Fruit fly (Drosophila melanogaster): ENCODE measurements around the gene CG5567.

The CG5567 gene

dm6 chr3L:17846982-17847355 is 3.6 kb upstream of the CG5567 start (continued):
- TF ChIP-seq CG16779 (GFP tag; IDR thresholded peaks at IDR 0.05) (no peak), CG5953 (GFP tag; IDR thresholded peaks at IDR 0.05) (no peak)

dm6 chr3L:17846169-17846981 is 3.0 kb upstream of the CG5567 start, which contains the start of the genes MED19 and CG7430:
Gene MED19, minus strand, starts transcription at chr3L:17846501.
Gene CG7430, plus strand, starts transcription at chr3L:17846916.
- TF ChIP-seq Dad (GFP tag; optimal IDR thresholded peaks at IDR 0.05) (peak; percentile 2), CG2678 (tag; optimal IDR thresholded peaks at IDR 0.05) (no peak), CG7372 (GFP tag; IDR thresholded peaks at IDR 0.05) (no peak), CG11456 (GFP tag; IDR thresholded peaks at IDR 0.05) (no peak), CkIIα-i1 (GFP tag; IDR thresholded peaks at IDR 0.05) (no peak), CG4328 (GFP tag; optimal IDR thresholded peaks at IDR 0.05) (no peak), cato (GFP tag; optimal IDR thresholded peaks at IDR 0.05; ENCODE audit: borderline replicate concordance) (no peak), stwl (tag; optimal IDR thresholded peaks at IDR 0.05) (peak; percentile 36), D (optimal IDR thresholded peaks at IDR 0.05) (no peak), D (GFP tag; optimal IDR thresholded peaks at IDR 0.05) (no peak), Dref (GFP tag; IDR thresholded peaks at IDR 0.05) (peak; percentile 76), Blimp-1 (GFP tag; optimal IDR thresholded peaks at IDR 0.05) (no peak), CG5953 (GFP tag; IDR thresholded peaks at IDR 0.05) (no peak), CG18011 (GFP tag; optimal IDR thresholded peaks at IDR 0.05) (no peak), CG12942 (GFP tag; optimal IDR thresholded peaks at IDR 0.05) (no peak), CG13775 (GFP tag; optimal IDR thresholded peaks at IDR 0.05) (no peak), CG7745 (tag; optimal IDR thresholded peaks at IDR 0.05) (peak; percentile 1), gcm (GFP tag; optimal IDR thresholded peaks at IDR 0.05) (peak; percentile 20), CG10321 (GFP tag; IDR thresholded peaks at IDR 0.05) (no peak), fd96Cb (tag; optimal IDR thresholded peaks at IDR 0.05) (no peak), sob (GFP tag; IDR thresholded peaks at IDR 0.05) (peak; percentile 55; the same call in 1 of the 2 replicates), mirr (GFP tag; optimal IDR thresholded peaks at IDR 0.05) (peak; percentile 48), shn (GFP tag; optimal IDR thresholded peaks at IDR 0.05) (no peak), Atf6 (GFP tag; IDR thresholded peaks at IDR 0.05) (no peak), Rfx (GFP tag; IDR thresholded peaks at IDR 0.05) (peak; percentile 26), CG1647 (GFP tag; optimal IDR thresholded peaks at IDR 0.05) (no peak), CG8944 (GFP tag; optimal IDR thresholded peaks at IDR 0.05) (no peak), CG12659 (GFP tag; optimal IDR thresholded peaks at IDR 0.05) (peak; percentile 73), CG7987 (GFP tag; optimal IDR thresholded peaks at IDR 0.05) (peak; percentile 45), hb (GFP tag; IDR thresholded peaks at IDR 0.05; ENCODE audit: partially characterized antibody) (no peak), CG10209 (GFP tag; optimal IDR thresholded peaks at IDR 0.05) (no peak), p53 (GFP tag; optimal IDR thresholded peaks at IDR 0.05) (no peak), dimm (GFP tag; IDR thresholded peaks at IDR 0.05) (no peak), CG6175 (GFP tag; IDR thresholded peaks at IDR 0.05) (no peak), CG10147 (GFP tag; optimal IDR thresholded peaks at IDR 0.05) (peak; percentile 27), Sin3A (optimal IDR thresholded peaks at IDR 0.05) (peak; percentile 12), CG32532 (GFP tag; IDR thresholded peaks at IDR 0.05) (no peak), CG11696 (GFP tag; IDR thresholded peaks at IDR 0.05) (no peak), CG17328 (GFP tag; IDR thresholded peaks at IDR 0.05) (0 out of 2 replicates have a peak, but pooled peaks have one; percentile 7), CG13287 (GFP tag; IDR thresholded peaks at IDR 0.05; ENCODE audit: partially characterized antibody) (peak; percentile 33), CG1603 (tag; optimal IDR thresholded peaks at IDR 0.05) (peak; percentile 61), trem (tag; optimal IDR thresholded peaks at IDR 0.05) (peak; percentile 36), CG2116 (GFP tag; optimal IDR thresholded peaks at IDR 0.05) (peak; percentile 99), cg (GFP tag; optimal IDR thresholded peaks at IDR 0.05) (peak; percentile 95), psq (GFP tag; optimal IDR thresholded peaks at IDR 0.05) (no peak), Drgx (GFP tag; IDR thresholded peaks at IDR 0.05) (no peak), Aef1 (GFP tag; IDR thresholded peaks at IDR 0.05) (no peak)
